Worm (Caenorhabditis elegans): Measurements from ENCODE around the gene F54D12.2.

DNA sequence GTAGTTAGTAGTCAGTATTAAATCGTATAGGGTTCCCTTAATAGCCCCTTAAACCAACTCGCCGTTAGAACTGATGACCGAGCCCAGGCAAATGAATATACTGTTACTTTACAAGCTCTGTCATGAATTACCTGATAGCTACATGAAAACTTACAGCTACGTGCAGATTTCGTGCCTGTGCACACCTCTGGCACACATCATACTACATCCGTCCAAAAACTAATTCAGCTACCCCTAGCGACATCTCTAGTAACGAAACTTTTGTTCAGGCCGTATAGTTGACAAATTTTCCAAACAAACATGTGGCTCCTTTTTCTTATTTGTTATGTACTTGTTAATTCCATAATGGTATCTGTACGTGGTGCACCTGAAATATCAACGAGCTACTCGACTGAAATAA is 1.6 kb downstream of the F54D12.2 start, which contains the start of gene F54D12.1:
- TF ChIP-seq sea-2 (GFP tag; IDR thresholded peaks at IDR 0.05) (no peak), tbx-9 (tag; optimal IDR thresholded peaks at IDR 0.05; ENCODE audit: borderline replicate concordance) (no peak)
